Worm (Caenorhabditis elegans): ENCODE data around the gene F14D7.6.

The F14D7.6 gene

ce11 chrV:14341672-14342071 is 40.5 kb downstream of the F14D7.6 start, which contains the start of gene F47B8.10:
F47B8.10 (plus strand) TSS chrV:14341972.
- TF ChIP-seq klf-2 (GFP tag; conservative IDR thresholded peaks at IDR 0.05) (no peak), tab-1 (GFP tag; IDR thresholded peaks at IDR 0.05) (no peak), flt-1 (GFP tag; IDR thresholded peaks at IDR 0.05) (no peak), cog-1 (tag; optimal IDR thresholded peaks at IDR 0.05) (no peak), T22C8.4 (GFP tag; IDR thresholded peaks at IDR 0.05) (no peak)

- peak; percentile 77 for TF ChIP-seq ztf-23 (GFP tag; IDR thresholded peaks at IDR 0.05)
- TF ChIP-seq T22C8.4 (GFP tag; IDR thresholded peaks at IDR 0.05): no peak
- TF ChIP-seq med-1 (GFP tag; optimal IDR thresholded peaks at IDR 0.05; ENCODE audit: insufficient read depth): no peak
- no peak for TF ChIP-seq ref-1 (GFP tag; conservative IDR thresholded peaks at IDR 0.05)
- TF ChIP-seq tab-1 (GFP tag; IDR thresholded peaks at IDR 0.05): no peak
- TF ChIP-seq flt-1 (GFP tag; IDR thresholded peaks at IDR 0.05): peak; percentile 78
- TF ChIP-seq klf-2 (GFP tag; conservative IDR thresholded peaks at IDR 0.05): 0 out of 2 replicates have a peak, but pooled peaks have one; percentile 54
- TF ChIP-seq ztf-29 (GFP tag; IDR thresholded peaks at IDR 0.05): no peak
- peak; percentile 84 for TF ChIP-seq cog-1 (tag; optimal IDR thresholded peaks at IDR 0.05)
Observed at ce11 chrV:14347234-14347826, 46.1 kb downstream of the F14D7.6 start, which contains the start of gene cept-2. cept-2 (plus strand) TSS chrV:14347766.

ce11 chrV:14350498-14350897 is 49.3 kb downstream of the F14D7.6 start:
- TF ChIP-seq ref-1 (GFP tag; conservative IDR thresholded peaks at IDR 0.05): no peak
- no peak for TF ChIP-seq ztf-29 (GFP tag; IDR thresholded peaks at IDR 0.05)
- TF ChIP-seq ztf-23 (GFP tag; IDR thresholded peaks at IDR 0.05): no peak
- TF ChIP-seq med-1 (GFP tag; optimal IDR thresholded peaks at IDR 0.05; ENCODE audit: insufficient read depth): no peak
- no peak for TF ChIP-seq klf-2 (GFP tag; conservative IDR thresholded peaks at IDR 0.05)
- TF ChIP-seq T22C8.4 (GFP tag; IDR thresholded peaks at IDR 0.05): no peak
- no peak for TF ChIP-seq flt-1 (GFP tag; IDR thresholded peaks at IDR 0.05)
- TF ChIP-seq cog-1 (tag; optimal IDR thresholded peaks at IDR 0.05): no peak
- no peak for TF ChIP-seq tab-1 (GFP tag; IDR thresholded peaks at IDR 0.05)

ce11 chrV:14350949-14351348 is 49.7 kb downstream of the F14D7.6 start:
- TF ChIP-seq tab-1 (GFP tag; IDR thresholded peaks at IDR 0.05): no peak
- TF ChIP-seq med-1 (GFP tag; optimal IDR thresholded peaks at IDR 0.05; ENCODE audit: insufficient read depth): no peak
- no peak for TF ChIP-seq ztf-29 (GFP tag; IDR thresholded peaks at IDR 0.05)
- TF ChIP-seq flt-1 (GFP tag; IDR thresholded peaks at IDR 0.05): peak; percentile 35; the same call in 1 of the 2 replicates
- TF ChIP-seq klf-2 (GFP tag; conservative IDR thresholded peaks at IDR 0.05): no peak
- no peak for TF ChIP-seq ztf-23 (GFP tag; IDR thresholded peaks at IDR 0.05)

- TF ChIP-seq tab-1 (GFP tag; IDR thresholded peaks at IDR 0.05) (no peak), cog-1 (tag; optimal IDR thresholded peaks at IDR 0.05) (no peak), ztf-23 (GFP tag; IDR thresholded peaks at IDR 0.05) (no peak), med-1 (GFP tag; optimal IDR thresholded peaks at IDR 0.05; ENCODE audit: insufficient read depth) (no peak), T22C8.4 (GFP tag; IDR thresholded peaks at IDR 0.05) (no peak), ztf-29 (GFP tag; IDR thresholded peaks at IDR 0.05) (no peak), klf-2 (GFP tag; conservative IDR thresholded peaks at IDR 0.05) (no peak), flt-1 (GFP tag; IDR thresholded peaks at IDR 0.05) (no peak), ref-1 (GFP tag; conservative IDR thresholded peaks at IDR 0.05) (no peak)
Observed at ce11 chrV:14351629-14352028, 50.4 kb downstream of the F14D7.6 start, which contains the start of gene vha-13. vha-13 (plus strand) TSS chrV:14351709.

ce11 chrV:14352032-14352431 is 50.8 kb downstream of the F14D7.6 start:
- no peak for TF ChIP-seq med-1 (GFP tag; optimal IDR thresholded peaks at IDR 0.05; ENCODE audit: insufficient read depth)
- TF ChIP-seq flt-1 (GFP tag; IDR thresholded peaks at IDR 0.05): 0 out of 2 replicates have a peak, but pooled peaks have one; percentile 57

- TF ChIP-seq med-1 (GFP tag; optimal IDR thresholded peaks at IDR 0.05; ENCODE audit: insufficient read depth): no peak
- TF ChIP-seq ref-1 (GFP tag; conservative IDR thresholded peaks at IDR 0.05): no peak
- no peak for TF ChIP-seq ztf-29 (GFP tag; IDR thresholded peaks at IDR 0.05)
Observed at ce11 chrV:14354258-14354877, 53.2 kb downstream of the F14D7.6 start, which contains the start of gene Y49A3A.3. Y49A3A.3 (plus strand) TSS chrV:14354410.

ce11 chrV:14355738-14356368 is 54.6 kb downstream of the F14D7.6 start, which contains the start of gene cyn-1:
cyn-1 (plus strand) TSS chrV:14356076.
- 0 out of 2 replicates have a peak, but pooled peaks have one; percentile 34 for TF ChIP-seq flt-1 (GFP tag; IDR thresholded peaks at IDR 0.05)
- TF ChIP-seq cog-1 (tag; optimal IDR thresholded peaks at IDR 0.05): peak; percentile 2
- no peak for TF ChIP-seq ztf-29 (GFP tag; IDR thresholded peaks at IDR 0.05)
- no peak for TF ChIP-seq tab-1 (GFP tag; IDR thresholded peaks at IDR 0.05)

All from whole organism, midembryonic.